Fruit fly (Drosophila melanogaster) whole organism, wandering third instar larva: Measurements from ENCODE around the gene bb8.

ENCODE experiments used
- Abd-B ChIP-seq: fragments of >200 bp; optimal IDR thresholded peaks from 2 replicates; lab custom pipeline; 2017; ENCODE audit warnings: missing biosample characterization, missing genetic modification characterization
- CG32264 ChIP-seq: fragments of 200-800 bp; sonication (Bioruptor generic); optimal IDR thresholded peaks from 2 replicates; lab custom pipeline; 2016; ENCODE audit warnings: missing biosample characterization, missing genetic modification characterization
- CG9705 ChIP-seq: fragments of 200-800 bp; sonication (Bioruptor generic); optimal IDR thresholded peaks from 2 replicates; lab custom pipeline; 2018; ENCODE audit warnings: missing biosample characterization, mild to moderate bottlenecking, missing genetic modification characterization
- CrebA ChIP-seq: fragments of 200-800 bp; sonication (Bioruptor generic); optimal IDR thresholded peaks from 2 replicates; lab custom pipeline; 2016; ENCODE audit warnings: missing biosample characterization, mild to moderate bottlenecking, missing genetic modification characterization, borderline replicate concordance
- Dfd ChIP-seq: fragments of >200 bp; optimal IDR thresholded peaks from 2 replicates; lab custom pipeline; 2017; ENCODE audit warnings: missing biosample characterization, missing genetic modification characterization
- Dif ChIP-seq: fragments of 200-275, 200-300 bp; sonication (Bioruptor generic); optimal IDR thresholded peaks from 2 replicates; lab custom pipeline; 2018; ENCODE audit warnings: missing biosample characterization, missing genetic modification characterization; ENCODE audit not compliant: partially characterized antibody
- GATAd ChIP-seq: sonication (Bioruptor generic); optimal IDR thresholded peaks from 2 replicates; lab custom pipeline; 2016; ENCODE audit warnings: missing biosample characterization, missing genetic modification characterization
- HLH106 ChIP-seq: fragments of 200-800 bp; optimal IDR thresholded peaks from 3 replicates; lab custom pipeline; 2019; ENCODE audit warnings: missing biosample characterization, mild to moderate bottlenecking, missing genetic modification characterization, moderate library complexity
- Hnf4 ChIP-seq: fragments of 200-800 bp; sonication (Bioruptor generic); optimal IDR thresholded peaks from 2 replicates; lab custom pipeline; 2016; ENCODE audit warnings: missing biosample characterization, mild to moderate bottlenecking, missing genetic modification characterization
- Hr78 ChIP-seq: fragments of >200 bp; optimal IDR thresholded peaks from 2 replicates; lab custom pipeline; 2017; ENCODE audit warnings: missing biosample characterization, missing genetic modification characterization
- Hr83 ChIP-seq: fragments of 200-300 bp; sonication (Bioruptor generic); optimal IDR thresholded peaks from 2 replicates; lab custom pipeline; 2016; ENCODE audit warnings: missing biosample characterization, mild to moderate bottlenecking, missing genetic modification characterization, moderate library complexity; ENCODE audit not compliant: poor library complexity, severe bottlenecking
- Jra ChIP-seq: sonication (Bioruptor generic); optimal IDR thresholded peaks from 2 replicates; lab custom pipeline; 2016; ENCODE audit warnings: missing biosample characterization, missing genetic modification characterization
- Mio ChIP-seq: sonication (Bioruptor generic); optimal IDR thresholded peaks from 2 replicates; lab custom pipeline; 2016; ENCODE audit warnings: missing biosample characterization, missing genetic modification characterization
- Myc ChIP-seq: fragments of >200 bp; optimal IDR thresholded peaks from 2 replicates; lab custom pipeline; 2017
- N ChIP-seq: fragments of >200 bp; optimal IDR thresholded peaks from 2 replicates; lab custom pipeline; 2018; ENCODE audit warnings: missing biosample characterization, missing external identifiers, missing genetic modification characterization
- OdsH ChIP-seq: fragments of 200-800 bp; sonication (Bioruptor generic); optimal IDR thresholded peaks from 2 replicates; lab custom pipeline; 2016; ENCODE audit warnings: missing biosample characterization, mild to moderate bottlenecking, missing genetic modification characterization
- Rel ChIP-seq, 2 experiments: fragments of 200-800 bp; sonication (Bioruptor generic) in 1 of 2; optimal IDR thresholded peaks; 2 replicates in 1 of 2; 3 replicates in 1 of 2; lab custom pipeline; 2016 to 2019; ENCODE audit warnings: mild to moderate bottlenecking in 2 of 2, missing biosample characterization in 2 of 2, missing genetic modification characterization in 2 of 2, moderate library complexity in 1 of 2
- Sp1 ChIP-seq: fragments of 200-800 bp; sonication (Bioruptor generic); optimal IDR thresholded peaks from 3 replicates; lab custom pipeline; 2019; ENCODE audit warnings: missing biosample characterization, mild to moderate bottlenecking, missing genetic modification characterization, moderate library complexity
- Vsx2 ChIP-seq: fragments of 200-300, 225-300 bp; sonication (Bioruptor generic); optimal IDR thresholded peaks from 2 replicates; lab custom pipeline; 2018; ENCODE audit warnings: missing biosample characterization, missing genetic modification characterization; ENCODE audit not compliant: partially characterized antibody
- br ChIP-seq: fragments of 200-800 bp; sonication (Bioruptor generic); optimal IDR thresholded peaks from 2 replicates; lab custom pipeline; 2016; ENCODE audit warnings: missing biosample characterization, missing genetic modification characterization
- brk ChIP-seq: fragments of 200-800 bp; sonication (Bioruptor generic); optimal IDR thresholded peaks from 2 replicates; lab custom pipeline; 2016; ENCODE audit warnings: missing biosample characterization, mild to moderate bottlenecking, missing genetic modification characterization
- dl ChIP-seq, 2 experiments: fragments of 175-275, 200-275 bp in 1 of 2; fragments of 200-275 bp in 1 of 2; sonication (Bioruptor generic); optimal IDR thresholded peaks; lab custom pipeline; 2018; ENCODE audit warnings: mild to moderate bottlenecking in 2 of 2, missing biosample characterization in 2 of 2, missing genetic modification characterization in 2 of 2, moderate library complexity in 2 of 2; ENCODE audit not compliant: partially characterized antibody in 2 of 2, insufficient read depth in 1 of 2
- dmrt93B ChIP-seq: fragments of 200-800 bp; sonication (Bioruptor generic); optimal IDR thresholded peaks from 2 replicates; lab custom pipeline; 2018; ENCODE audit warnings: missing biosample characterization, mild to moderate bottlenecking, missing genetic modification characterization
- dsf ChIP-seq: sonication (Bioruptor generic); optimal IDR thresholded peaks from 2 replicates; lab custom pipeline; 2016; ENCODE audit warnings: missing biosample characterization, missing genetic modification characterization, borderline replicate concordance
- ey ChIP-seq: fragments of 200-800 bp; sonication (Bioruptor generic); optimal IDR thresholded peaks from 2 replicates; lab custom pipeline; 2016; ENCODE audit warnings: missing biosample characterization, missing genetic modification characterization
- foxo ChIP-seq, 2 experiments: fragments of 200-800 bp; sonication (Bioruptor generic); optimal IDR thresholded peaks; 2 replicates in 1 of 2; 3 replicates in 1 of 2; lab custom pipeline; 2016 to 2017; ENCODE audit warnings: missing biosample characterization in 2 of 2, missing genetic modification characterization in 2 of 2
- fru ChIP-seq: fragments of 200-800 bp; sonication (Bioruptor generic); optimal IDR thresholded peaks from 3 replicates; lab custom pipeline; 2016; ENCODE audit warnings: missing biosample characterization, mild to moderate bottlenecking, missing genetic modification characterization
- h ChIP-seq: fragments of 200-800 bp; sonication (Bioruptor generic); optimal IDR thresholded peaks from 3 replicates; lab custom pipeline; 2016; ENCODE audit warnings: missing biosample characterization, mild to moderate bottlenecking, missing genetic modification characterization
- jim ChIP-seq: fragments of 175-275, 200-325 bp; sonication (Bioruptor generic); optimal IDR thresholded peaks from 2 replicates; lab custom pipeline; 2016; ENCODE audit warnings: missing biosample characterization, mild to moderate bottlenecking, missing genetic modification characterization
- lola ChIP-seq: fragments of >200 bp; optimal IDR thresholded peaks from 2 replicates; lab custom pipeline; 2017; ENCODE audit warnings: missing biosample characterization, missing genetic modification characterization
- pan ChIP-seq: fragments of >200 bp; optimal IDR thresholded peaks from 2 replicates; lab custom pipeline; 2017
- psq ChIP-seq: fragments of 200-800 bp; sonication (Bioruptor generic); optimal IDR thresholded peaks from 3 replicates; lab custom pipeline; 2017; ENCODE audit warnings: missing biosample characterization, mild to moderate bottlenecking, missing genetic modification characterization, moderate library complexity
- rgr ChIP-seq: fragments of 200-800 bp; sonication (Bioruptor generic); optimal IDR thresholded peaks from 3 replicates; lab custom pipeline; 2016; ENCODE audit warnings: missing biosample characterization, mild to moderate bottlenecking, missing genetic modification characterization
- sage ChIP-seq: fragments of 200-800 bp; sonication (Bioruptor generic); optimal IDR thresholded peaks from 2 replicates; lab custom pipeline; 2016; ENCODE audit warnings: missing biosample characterization, mild to moderate bottlenecking, missing genetic modification characterization
- sv ChIP-seq: fragments of 200-800 bp; sonication (Bioruptor generic); optimal IDR thresholded peaks from 3 replicates; lab custom pipeline; 2016; ENCODE audit warnings: missing biosample characterization, missing genetic modification characterization
- tai ChIP-seq: sonication (Bioruptor generic); optimal IDR thresholded peaks from 2 replicates; lab custom pipeline; 2016; ENCODE audit warnings: missing biosample characterization, missing genetic modification characterization
- usp ChIP-seq: fragments of >200 bp; optimal IDR thresholded peaks from 2 replicates; lab custom pipeline; 2017; ENCODE audit warnings: missing biosample characterization, missing genetic modification characterization
- woc ChIP-seq: sonication (Bioruptor generic); optimal IDR thresholded peaks from 2 replicates; lab custom pipeline; 2016; ENCODE audit warnings: missing biosample characterization, mild to moderate bottlenecking, missing genetic modification characterization

Gene bb8

dm6 chr3R:23280806-23281257 lies 9.2 kb downstream of the bb8 start, which contains the start of the genes orb and Cdc16:
orb (minus strand) TSS chr3R:23280856.
Cdc16 (plus strand) TSS chr3R:23281201.
- TF ChIP-seq OdsH (GFP tag; lab: Kevin White, UChicago), result peak; percentile 83
- peak; percentile 83 for TF ChIP-seq sv (GFP tag; lab: Kevin White, UChicago)
- TF ChIP-seq N (GFP tag; lab: Kevin White, UChicago), result no peak
- TF ChIP-seq h (GFP tag; lab: Kevin White, UChicago), result peak; percentile 88
- TF ChIP-seq Hnf4 (GFP tag; lab: Kevin White, UChicago), result no peak
- peak; percentile 82 for TF ChIP-seq psq (GFP tag; lab: Kevin White, UChicago)
- no peak for TF ChIP-seq br (GFP tag; lab: Kevin White, UChicago)
- TF ChIP-seq brk, result no peak
- peak; percentile 79 for TF ChIP-seq ey (GFP tag; lab: Kevin White, UChicago)
- TF ChIP-seq Rel (GFP tag; optimal IDR thresholded peaks at IDR 0.05; lab: Kevin White, UChicago), result peak; percentile 71
- no peak for TF ChIP-seq Rel (tag; optimal IDR thresholded peaks at IDR 0.05; lab: Kevin White, UChicago)
- no peak for TF ChIP-seq Dif (GFP tag; lab: Kevin White, UChicago)
- peak; percentile 80 for TF ChIP-seq CG9705 (GFP tag; lab: Kevin White, UChicago)
- no peak for TF ChIP-seq Myc (lab: Kevin White, UChicago)
- no peak for TF ChIP-seq tai (GFP tag; lab: Kevin White, UChicago)
- no peak for TF ChIP-seq Abd-B (GFP tag; lab: Kevin White, UChicago)
- TF ChIP-seq dsf (GFP tag; lab: Kevin White, UChicago), result peak; percentile 64
- no peak for TF ChIP-seq usp (GFP tag; lab: Kevin White, UChicago)
- TF ChIP-seq GATAd, result peak; percentile 37
- TF ChIP-seq jim, result peak; percentile 47
- TF ChIP-seq dl (GFP tag; optimal IDR thresholded peaks at IDR 0.05; lab: Kevin White, UChicago; ENCODE audit: insufficient read depth in 1 of 2, partially characterized antibody in 2 of 2), result no peak
- TF ChIP-seq fru (GFP tag; lab: Kevin White, UChicago), result peak; percentile 85
- TF ChIP-seq Vsx2 (GFP tag; lab: Kevin White, UChicago), result no peak
- TF ChIP-seq pan (lab: Kevin White, UChicago), result no peak
- TF ChIP-seq woc (GFP tag; lab: Kevin White, UChicago), result no peak
- TF ChIP-seq Hr78 (GFP tag; lab: Kevin White, UChicago), result no peak
- TF ChIP-seq Sp1 (GFP tag; lab: Kevin White, UChicago), result peak; percentile 87
- TF ChIP-seq foxo (GFP tag; optimal IDR thresholded peaks at IDR 0.05; lab: Kevin White, UChicago), result peak in 1 of 2 experiments; percentile 93
- no peak for TF ChIP-seq sage (GFP tag; lab: Kevin White, UChicago)
- TF ChIP-seq Jra, result peak; percentile 76
- no peak for TF ChIP-seq Mio
- peak; percentile 92 for TF ChIP-seq rgr
- no peak for TF ChIP-seq CrebA
- peak; percentile 70 for TF ChIP-seq dmrt93B (GFP tag; lab: Kevin White, UChicago)
- peak; percentile 1 for TF ChIP-seq CG32264 (GFP tag; lab: Kevin White, UChicago)
- TF ChIP-seq Dfd, result no peak
- TF ChIP-seq HLH106 (tag; lab: Kevin White, UChicago), result peak; percentile 91
- TF ChIP-seq lola (GFP tag; lab: Kevin White, UChicago), result no peak
- peak; percentile 95 for TF ChIP-seq Hr83 (GFP tag; lab: Kevin White, UChicago)

dm6 chr3R:23279834-23280233 lies 10.2 kb downstream of the bb8 start:
- TF ChIP-seq Myc (lab: Kevin White, UChicago) (no peak), dl (GFP tag; optimal IDR thresholded peaks at IDR 0.05; lab: Kevin White, UChicago; ENCODE audit: insufficient read depth in 1 of 2, partially characterized antibody in 2 of 2) (no peak), usp (GFP tag; lab: Kevin White, UChicago) (no peak), sv (GFP tag; lab: Kevin White, UChicago) (no peak), CG32264 (GFP tag; lab: Kevin White, UChicago) (no peak), Hr78 (GFP tag; lab: Kevin White, UChicago) (no peak), rgr (no peak), woc (GFP tag; lab: Kevin White, UChicago) (no peak), Sp1 (GFP tag; lab: Kevin White, UChicago) (no peak), N (GFP tag; lab: Kevin White, UChicago) (no peak), Rel (GFP tag; optimal IDR thresholded peaks at IDR 0.05; lab: Kevin White, UChicago) (no peak), Rel (tag; optimal IDR thresholded peaks at IDR 0.05; lab: Kevin White, UChicago) (no peak), OdsH (GFP tag; lab: Kevin White, UChicago) (no peak)
